Worm (Caenorhabditis elegans) whole organism, L1 larva: ENCODE results near the gene Y37E11B.5.

ENCODE experiments used
- C04F5.9 ChIP-seq: sonication (generic microtip); optimal IDR thresholded peaks from 2 replicates; lab custom pipeline; 2016; ENCODE audit warnings: missing genetic modification characterization, missing compliant biosample characterization
- C16A3.4 ChIP-seq: fragments of 150-350 bp; optimal IDR thresholded peaks from 2 replicates; lab custom pipeline; 2014; ENCODE audit warnings: missing biosample characterization, missing genetic modification characterization
- C34B4.2 ChIP-seq: sonication (generic microtip); optimal IDR thresholded peaks from 2 replicates; lab custom pipeline; 2017; ENCODE audit warnings: mild to moderate bottlenecking, missing genetic modification characterization, missing compliant biosample characterization
- F16B12.6 ChIP-seq: fragments of 150-350 bp; optimal IDR thresholded peaks from 2 replicates; lab custom pipeline; 2014; ENCODE audit warnings: missing biosample characterization, missing genetic modification characterization
- Y116A8C.19 ChIP-seq: sonication (generic microtip); optimal IDR thresholded peaks from 2 replicates; lab custom pipeline; 2016; ENCODE audit warnings: missing compliant biosample characterization, missing genetic modification characterization, borderline replicate concordance
- alr-1 ChIP-seq: fragments of 200-800 bp; sonication (Bioruptor generic); optimal IDR thresholded peaks from 2 replicates; lab custom pipeline; 2018; ENCODE audit warnings: borderline replicate concordance, mild to moderate bottlenecking, missing genetic modification characterization, missing compliant biosample characterization
- aly-2 ChIP-seq: fragments of 150-350 bp; optimal IDR thresholded peaks from 2 replicates; lab custom pipeline; 2014; ENCODE audit warnings: missing biosample characterization, missing genetic modification characterization
- blmp-1 ChIP-seq: fragments of 150-350 bp; optimal IDR thresholded peaks from 2 replicates; lab custom pipeline; 2014; ENCODE audit warnings: missing biosample characterization, missing genetic modification characterization
- ceh-63 ChIP-seq: fragments of 200-800 bp; sonication (Bioruptor generic); optimal IDR thresholded peaks from 2 replicates; lab custom pipeline; 2018; ENCODE audit warnings: mild to moderate bottlenecking, missing genetic modification characterization, missing compliant biosample characterization
- ceh-8 ChIP-seq: fragments of 200-800 bp; sonication (Bioruptor generic); optimal IDR thresholded peaks from 2 replicates; lab custom pipeline; 2018; ENCODE audit warnings: mild to moderate bottlenecking, missing genetic modification characterization, moderate library complexity, missing compliant biosample characterization
- ceh-88 ChIP-seq: fragments of 200-800 bp; sonication (Bioruptor generic); IDR thresholded peaks from 2 replicates; pipeline ENCODE4 v1.3.6; 2022; ENCODE audit warnings: missing genetic modification characterization, missing compliant biosample characterization
- dsc-1 ChIP-seq: sonication (generic microtip); optimal IDR thresholded peaks from 2 replicates; lab custom pipeline; 2016; ENCODE audit warnings: mild to moderate bottlenecking, missing genetic modification characterization, missing compliant biosample characterization
- efl-1 ChIP-seq, 4 experiments: fragments of 150-350 bp; optimal IDR thresholded peaks in 3 of 4; peaks in 1 of 4; 1 replicate in 1 of 4; 2 replicates in 3 of 4; lab custom pipeline; 2014; ENCODE audit warnings: missing biosample characterization in 2 of 4, missing genetic modification characterization in 2 of 4, missing genetic modification reagents in 2 of 4
- efl-3 ChIP-seq: fragments of 200-800 bp; sonication (Bioruptor generic); optimal IDR thresholded peaks from 2 replicates; lab custom pipeline; 2018; ENCODE audit warnings: mild to moderate bottlenecking, missing genetic modification characterization, missing compliant biosample characterization
- egl-13 ChIP-seq: sonication (generic microtip); optimal IDR thresholded peaks from 2 replicates; lab custom pipeline; 2016; ENCODE audit warnings: missing genotype, missing genetic modification reagents, missing genetic modification characterization, missing compliant biosample characterization
- elt-2 ChIP-seq: sonication (generic microtip); optimal IDR thresholded peaks from 2 replicates; lab custom pipeline; 2016; ENCODE audit warnings: missing genetic modification characterization, mild to moderate bottlenecking, inconsistent platforms, missing compliant biosample characterization, missing genetic modification reagents
- elt-3 ChIP-seq, 6 experiments: fragments of 150-350 bp in 1 of 6; sonication (generic microtip); optimal IDR thresholded peaks; 2 replicates each; lab custom pipeline; 2017 to 2018; ENCODE audit warnings: missing biosample characterization in 6 of 6, missing genetic modification characterization in 6 of 6, inconsistent platforms in 1 of 6
- ets-5 ChIP-seq: fragments of 200-800 bp; sonication (Bioruptor generic); IDR thresholded peaks from 2 replicates; pipeline ENCODE4 v1.3.6; 2022; ENCODE audit warnings: missing genetic modification characterization, missing compliant biosample characterization
- fkh-10 ChIP-seq: sonication (generic microtip); optimal IDR thresholded peaks from 2 replicates; lab custom pipeline; 2017; ENCODE audit warnings: missing biosample characterization, missing genetic modification reagents, missing genetic modification characterization
- fkh-4 ChIP-seq: sonication (generic microtip); optimal IDR thresholded peaks from 2 replicates; lab custom pipeline; 2016; ENCODE audit warnings: missing compliant biosample characterization, missing genetic modification characterization, borderline replicate concordance
- grh-1 ChIP-seq: fragments of 200-800 bp; sonication (Bioruptor generic); IDR thresholded peaks from 2 replicates; pipeline ENCODE4 v1.3.6; 2022; ENCODE audit warnings: missing genetic modification reagents, missing genetic modification characterization, missing compliant biosample characterization
- hlh-17 ChIP-seq: fragments of 200-800 bp; sonication (Bioruptor generic); optimal IDR thresholded peaks from 2 replicates; lab custom pipeline; 2018; ENCODE audit warnings: missing genetic modification characterization, mild to moderate bottlenecking, missing compliant biosample characterization, moderate library complexity, borderline replicate concordance
- hpl-2 ChIP-seq: fragments of 150-350 bp; optimal IDR thresholded peaks from 2 replicates; lab custom pipeline; 2014; ENCODE audit warnings: missing biosample characterization, missing genetic modification reagents, missing genetic modification characterization
- irx-1 ChIP-seq: sonication (generic microtip); optimal IDR thresholded peaks from 2 replicates; lab custom pipeline; 2016; ENCODE audit warnings: missing genetic modification characterization, missing compliant biosample characterization
- isw-1 ChIP-seq: fragments of 200-800 bp; sonication (Bioruptor generic); IDR thresholded peaks from 2 replicates; pipeline ENCODE4 v1.3.6; 2022; ENCODE audit warnings: missing genetic modification characterization, missing compliant biosample characterization
- lin-13 ChIP-seq: fragments of 150-350 bp; optimal IDR thresholded peaks from 2 replicates; lab custom pipeline; 2014; ENCODE audit warnings: missing biosample characterization, missing genetic modification reagents, missing genetic modification characterization
- lin-14 ChIP-seq: fragments of 200-800 bp; sonication (Bioruptor generic); optimal IDR thresholded peaks from 2 replicates; lab custom pipeline; 2018; ENCODE audit warnings: mild to moderate bottlenecking, missing genetic modification characterization, moderate library complexity, missing compliant biosample characterization
- lin-15B ChIP-seq: fragments of 150-350 bp; sonication (generic microtip); optimal IDR thresholded peaks from 3 replicates; lab custom pipeline; 2014; ENCODE audit warnings: missing biosample characterization, missing genetic modification characterization
- lin-35 ChIP-seq, 2 experiments: fragments of 150-350 bp; optimal IDR thresholded peaks; 2 replicates each; lab custom pipeline; 2014; ENCODE audit warnings: missing biosample characterization in 2 of 2, missing genetic modification characterization in 2 of 2, missing genetic modification reagents in 2 of 2
- lin-39 ChIP-seq: fragments of 150-350 bp; optimal IDR thresholded peaks from 2 replicates; lab custom pipeline; 2014; ENCODE audit warnings: missing biosample characterization, missing genetic modification reagents, missing genetic modification characterization
- mab-9 ChIP-seq: fragments of 200-800 bp; sonication (Bioruptor generic); IDR thresholded peaks from 2 replicates; pipeline ENCODE4 v1.3.6; 2022; ENCODE audit warnings: missing genetic modification reagents, missing genetic modification characterization, missing compliant biosample characterization
- mdl-1 ChIP-seq, 2 experiments: fragments of 150-350 bp; optimal IDR thresholded peaks; 2 replicates each; lab custom pipeline; 2014 to 2017; ENCODE audit warnings: missing biosample characterization in 2 of 2, missing genetic modification characterization in 2 of 2, inconsistent platforms in 1 of 2
- mep-1 ChIP-seq: fragments of 150-350 bp; optimal IDR thresholded peaks from 2 replicates; lab custom pipeline; 2014; ENCODE audit warnings: missing biosample characterization, missing genetic modification characterization
- nhr-19 ChIP-seq: fragments of 200-800 bp; sonication (Bioruptor generic); conservative IDR thresholded peaks from 2 replicates; pipeline ENCODE4 v1.3.6; 2022; ENCODE audit warnings: missing genetic modification characterization, missing compliant biosample characterization
- nhr-28 ChIP-seq: fragments of 150-350 bp; optimal IDR thresholded peaks from 2 replicates; lab custom pipeline; 2014; ENCODE audit warnings: missing biosample characterization, missing genetic modification characterization
- nhr-84 ChIP-seq: sonication (generic microtip); optimal IDR thresholded peaks from 2 replicates; lab custom pipeline; 2017; ENCODE audit warnings: missing biosample characterization, missing genetic modification characterization
- nhr-90 ChIP-seq: sonication (generic microtip); optimal IDR thresholded peaks from 2 replicates; lab custom pipeline; 2016; ENCODE audit warnings: mild to moderate bottlenecking, missing genetic modification characterization, missing compliant biosample characterization; ENCODE audit not compliant: poor library complexity
- pag-3 ChIP-seq: sonication (generic microtip); optimal IDR thresholded peaks from 2 replicates; lab custom pipeline; 2017; ENCODE audit warnings: missing genetic modification characterization, mild to moderate bottlenecking, missing compliant biosample characterization, antibody characterized with exemption, borderline replicate concordance; ENCODE audit not compliant: insufficient read depth
- pax-3 ChIP-seq: fragments of 200-800 bp; sonication (Bioruptor generic); optimal IDR thresholded peaks from 2 replicates; lab custom pipeline; 2018; ENCODE audit warnings: mild to moderate bottlenecking, missing genetic modification characterization, moderate library complexity, missing compliant biosample characterization
- skn-1 ChIP-seq: fragments of 150-350 bp; optimal IDR thresholded peaks from 2 replicates; lab custom pipeline; 2014; ENCODE audit warnings: missing biosample characterization, missing genetic modification characterization
- snpc-4 ChIP-seq: fragments of 150-350 bp; optimal IDR thresholded peaks from 2 replicates; lab custom pipeline; 2014; ENCODE audit warnings: missing biosample characterization, missing genetic modification characterization
- sptf-1 ChIP-seq: fragments of 150-350 bp; optimal IDR thresholded peaks from 2 replicates; lab custom pipeline; 2014; ENCODE audit warnings: missing biosample characterization, missing genetic modification characterization
- tbx-2 ChIP-seq: sonication (generic microtip); optimal IDR thresholded peaks from 2 replicates; lab custom pipeline; 2016; ENCODE audit warnings: missing genetic modification characterization, missing compliant biosample characterization
- tlp-1 ChIP-seq: fragments of 150-350 bp; optimal IDR thresholded peaks from 2 replicates; lab custom pipeline; 2014; ENCODE audit warnings: missing biosample characterization, missing genetic modification characterization
- unc-30 ChIP-seq: sonication (generic microtip); optimal IDR thresholded peaks from 2 replicates; lab custom pipeline; 2017; ENCODE audit warnings: missing biosample characterization, missing genetic modification characterization
- unc-62 ChIP-seq: fragments of 150-350 bp; optimal IDR thresholded peaks from 2 replicates; lab custom pipeline; 2014; ENCODE audit warnings: missing biosample characterization, missing genetic modification reagents, missing genetic modification characterization
- unc-98 ChIP-seq: fragments of 200-800 bp; sonication (Bioruptor generic); IDR thresholded peaks from 2 replicates; pipeline ENCODE4 v1.3.6; 2022; ENCODE audit warnings: missing genetic modification characterization, missing compliant biosample characterization
- xbp-1 ChIP-seq: sonication (generic microtip); optimal IDR thresholded peaks from 2 replicates; lab custom pipeline; 2016; ENCODE audit warnings: missing genetic modification characterization, missing compliant biosample characterization
- zag-1 ChIP-seq: fragments of 150-350 bp; optimal IDR thresholded peaks from 2 replicates; lab custom pipeline; 2014; ENCODE audit warnings: missing biosample characterization, missing genetic modification characterization
- ztf-11 ChIP-seq, 2 experiments: sonication (generic microtip); optimal IDR thresholded peaks; 2 replicates each; lab custom pipeline; 2016 to 2017; ENCODE audit warnings: missing genetic modification characterization in 2 of 2, missing biosample characterization in 1 of 2, missing compliant biosample characterization in 1 of 2
- ztf-4 ChIP-seq: fragments of 150-350 bp; optimal IDR thresholded peaks from 2 replicates; lab custom pipeline; 2014; ENCODE audit warnings: missing biosample characterization, missing genetic modification characterization

The Y37E11B.5 gene

DNA sequence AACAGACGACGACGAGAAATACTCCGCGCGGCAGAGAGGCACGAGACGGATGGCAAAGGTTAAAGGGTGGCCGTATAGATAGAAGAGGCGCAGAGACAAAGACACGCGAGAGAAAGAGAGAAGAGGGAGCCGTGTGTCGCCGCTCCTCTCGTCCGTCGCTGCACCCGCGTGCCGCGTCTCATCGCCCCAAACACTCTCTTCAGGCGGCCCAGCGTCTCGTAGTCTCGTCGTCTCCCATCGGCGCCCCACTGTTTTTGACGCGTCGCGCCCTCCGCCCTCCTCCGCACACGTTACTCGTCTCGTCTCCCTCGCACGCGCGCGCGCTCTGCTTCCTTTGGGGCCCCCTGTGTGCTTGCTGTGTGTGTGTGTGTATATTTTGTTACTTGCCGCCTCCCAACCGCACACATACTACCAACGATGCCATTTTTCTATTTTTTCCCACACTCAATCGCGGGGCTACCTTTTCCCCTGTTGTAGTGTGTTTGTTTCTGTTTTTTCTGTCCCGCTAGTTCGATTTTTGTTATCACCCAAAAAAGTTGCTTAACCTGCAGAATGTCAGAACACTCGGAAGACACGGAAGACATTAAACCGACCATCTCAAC lies 38.3 kb upstream of the Y37E11B.5 start, which contains the start of gene madf-9 (continued):
- TF ChIP-seq C34B4.2 (tag; lab: Kevin White, UChicago): no peak
- no peak for TF ChIP-seq ceh-88
- TF ChIP-seq hlh-17 (GFP tag; lab: Kevin White, UChicago): no peak
- no peak for TF ChIP-seq lin-39
- TF ChIP-seq ceh-8 (GFP tag; lab: Kevin White, UChicago): peak; percentile 94
- no peak for TF ChIP-seq unc-62 (GFP tag; lab: Kevin White, UChicago)
- no peak for TF ChIP-seq zag-1 (tag; lab: Kevin White, UChicago)
- peak; percentile 9 for TF ChIP-seq efl-3
- no peak for TF ChIP-seq alr-1
- no peak for TF ChIP-seq F16B12.6 (tag; lab: Kevin White, UChicago)
- peak in 1 of 2 experiments; percentile 55 for TF ChIP-seq mdl-1 (tag; optimal IDR thresholded peaks at IDR 0.05; lab: Kevin White, UChicago)
- no peak for TF ChIP-seq aly-2 (tag; lab: Kevin White, UChicago)
- TF ChIP-seq lin-14: peak; percentile 84
- TF ChIP-seq Y116A8C.19 (tag; lab: Kevin White, UChicago): no peak
- TF ChIP-seq C16A3.4 (tag; lab: Kevin White, UChicago): no peak
- TF ChIP-seq blmp-1 (tag; lab: Kevin White, UChicago): no peak
- TF ChIP-seq C04F5.9 (tag; lab: Kevin White, UChicago): no peak
- no peak for TF ChIP-seq unc-98
- TF ChIP-seq elt-3 (tag; optimal IDR thresholded peaks at IDR 0.05; lab: Kevin White, UChicago): no peak
- 0 out of 2 replicates have a peak, but pooled peaks have one; percentile 10 for TF ChIP-seq grh-1 (GFP tag; lab: Robert Waterston, UW)
- no peak for TF ChIP-seq lin-15B (tag; lab: Kevin White, UChicago)
- TF ChIP-seq nhr-84 (tag; lab: Kevin White, UChicago): no peak
- TF ChIP-seq egl-13 (tag; lab: Kevin White, UChicago): peak; percentile 62
- no peak for TF ChIP-seq ceh-63 (GFP tag; lab: Kevin White, UChicago)
- no peak for TF ChIP-seq ets-5 (GFP tag; lab: Robert Waterston, UW)
- no peak for TF ChIP-seq pag-3 (tag; lab: Kevin White, UChicago)
- peak; percentile 7 to 45 for TF ChIP-seq lin-35 (GFP tag; optimal IDR thresholded peaks at IDR 0.05; lab: Kevin White, UChicago)
- peak; percentile 26; the same call in 1 of the 2 replicates for TF ChIP-seq isw-1 (GFP tag; lab: Robert Waterston, UW)
- peak; percentile 46 for TF ChIP-seq xbp-1 (tag; lab: Kevin White, UChicago)
- TF ChIP-seq mep-1 (tag; lab: Kevin White, UChicago): no peak
- TF ChIP-seq nhr-28 (tag; lab: Kevin White, UChicago): no peak
- peak; percentile 9 for TF ChIP-seq irx-1
- TF ChIP-seq tlp-1 (tag; lab: Kevin White, UChicago): no peak
- TF ChIP-seq sptf-1: no peak
- TF ChIP-seq tbx-2: peak; percentile 77
- TF ChIP-seq ztf-4 (tag; lab: Kevin White, UChicago): peak; percentile 63
- TF ChIP-seq skn-1 (tag; lab: Kevin White, UChicago): no peak
- TF ChIP-seq snpc-4: no peak
- no peak for TF ChIP-seq unc-30 (tag; lab: Kevin White, UChicago)
- no peak for TF ChIP-seq pax-3
- TF ChIP-seq nhr-19 (GFP tag; lab: Robert Waterston, UW): peak; percentile 66
- peak in 1 of 2 experiments; percentile 18 for TF ChIP-seq ztf-11 (tag; optimal IDR thresholded peaks at IDR 0.05; lab: Kevin White, UChicago)
- TF ChIP-seq elt-2: peak; percentile 38
- TF ChIP-seq dsc-1: peak; percentile 45
- TF ChIP-seq nhr-90 (tag; lab: Kevin White, UChicago): peak; percentile 68
- peak; percentile 26 for TF ChIP-seq fkh-10 (GFP tag; lab: Kevin White, UChicago)
- no peak for TF ChIP-seq fkh-4
- TF ChIP-seq mab-9 (GFP tag; lab: Robert Waterston, UW): no peak
- peak; percentile 55 to 74 for TF ChIP-seq efl-1 (optimal IDR thresholded peaks at IDR 0.05; lab: Kevin White, UChicago)
- TF ChIP-seq efl-1 (GFP tag; optimal IDR thresholded peaks at IDR 0.05 in 1 of 2; lab: Kevin White, UChicago): peak; percentile 21 to 44
- no peak for TF ChIP-seq hpl-2 (GFP tag; lab: Kevin White, UChicago)
- TF ChIP-seq lin-13 (GFP tag; lab: Kevin White, UChicago): no peak
